Fruit fly (Drosophila melanogaster) whole organism, wandering third instar larva: ENCODE data around the gene CG3961.

ENCODE experiments used
- Abd-B ChIP-seq: fragments of >200 bp; optimal IDR thresholded peaks from 2 replicates; lab custom pipeline; 2017; ENCODE audit warnings: missing biosample characterization, missing genetic modification characterization
- CG9705 ChIP-seq: fragments of 200-800 bp; sonication (Bioruptor generic); optimal IDR thresholded peaks from 2 replicates; lab custom pipeline; 2018; ENCODE audit warnings: missing biosample characterization, mild to moderate bottlenecking, missing genetic modification characterization
- CrebA ChIP-seq: fragments of 200-800 bp; sonication (Bioruptor generic); optimal IDR thresholded peaks from 2 replicates; lab custom pipeline; 2016; ENCODE audit warnings: missing biosample characterization, mild to moderate bottlenecking, missing genetic modification characterization, borderline replicate concordance
- Dfd ChIP-seq: fragments of >200 bp; optimal IDR thresholded peaks from 2 replicates; lab custom pipeline; 2017; ENCODE audit warnings: missing biosample characterization, missing genetic modification characterization
- Dif ChIP-seq: fragments of 200-275, 200-300 bp; sonication (Bioruptor generic); optimal IDR thresholded peaks from 2 replicates; lab custom pipeline; 2018; ENCODE audit warnings: missing biosample characterization, missing genetic modification characterization; ENCODE audit not compliant: partially characterized antibody
- GATAd ChIP-seq: sonication (Bioruptor generic); optimal IDR thresholded peaks from 2 replicates; lab custom pipeline; 2016; ENCODE audit warnings: missing biosample characterization, missing genetic modification characterization
- HLH106 ChIP-seq: fragments of 200-800 bp; optimal IDR thresholded peaks from 3 replicates; lab custom pipeline; 2019; ENCODE audit warnings: missing biosample characterization, mild to moderate bottlenecking, missing genetic modification characterization, moderate library complexity
- Hnf4 ChIP-seq: fragments of 200-800 bp; sonication (Bioruptor generic); optimal IDR thresholded peaks from 2 replicates; lab custom pipeline; 2016; ENCODE audit warnings: missing biosample characterization, mild to moderate bottlenecking, missing genetic modification characterization
- Hr83 ChIP-seq: fragments of 200-300 bp; sonication (Bioruptor generic); optimal IDR thresholded peaks from 2 replicates; lab custom pipeline; 2016; ENCODE audit warnings: missing biosample characterization, mild to moderate bottlenecking, missing genetic modification characterization, moderate library complexity; ENCODE audit not compliant: poor library complexity, severe bottlenecking
- Jra ChIP-seq: sonication (Bioruptor generic); optimal IDR thresholded peaks from 2 replicates; lab custom pipeline; 2016; ENCODE audit warnings: missing biosample characterization, missing genetic modification characterization
- Mio ChIP-seq: sonication (Bioruptor generic); optimal IDR thresholded peaks from 2 replicates; lab custom pipeline; 2016; ENCODE audit warnings: missing biosample characterization, missing genetic modification characterization
- Myc ChIP-seq: fragments of >200 bp; optimal IDR thresholded peaks from 2 replicates; lab custom pipeline; 2017
- N ChIP-seq: fragments of >200 bp; optimal IDR thresholded peaks from 2 replicates; lab custom pipeline; 2018; ENCODE audit warnings: missing biosample characterization, missing external identifiers, missing genetic modification characterization
- OdsH ChIP-seq: fragments of 200-800 bp; sonication (Bioruptor generic); optimal IDR thresholded peaks from 2 replicates; lab custom pipeline; 2016; ENCODE audit warnings: missing biosample characterization, mild to moderate bottlenecking, missing genetic modification characterization
- Rel ChIP-seq, 2 experiments: fragments of 200-800 bp; sonication (Bioruptor generic) in 1 of 2; optimal IDR thresholded peaks; 2 replicates in 1 of 2; 3 replicates in 1 of 2; lab custom pipeline; 2016 to 2019; ENCODE audit warnings: mild to moderate bottlenecking in 2 of 2, missing biosample characterization in 2 of 2, missing genetic modification characterization in 2 of 2, moderate library complexity in 1 of 2
- Sp1 ChIP-seq: fragments of 200-800 bp; sonication (Bioruptor generic); optimal IDR thresholded peaks from 3 replicates; lab custom pipeline; 2019; ENCODE audit warnings: missing biosample characterization, mild to moderate bottlenecking, missing genetic modification characterization, moderate library complexity
- Vsx2 ChIP-seq: fragments of 200-300, 225-300 bp; sonication (Bioruptor generic); optimal IDR thresholded peaks from 2 replicates; lab custom pipeline; 2018; ENCODE audit warnings: missing biosample characterization, missing genetic modification characterization; ENCODE audit not compliant: partially characterized antibody
- br ChIP-seq: fragments of 200-800 bp; sonication (Bioruptor generic); optimal IDR thresholded peaks from 2 replicates; lab custom pipeline; 2016; ENCODE audit warnings: missing biosample characterization, missing genetic modification characterization
- brk ChIP-seq: fragments of 200-800 bp; sonication (Bioruptor generic); optimal IDR thresholded peaks from 2 replicates; lab custom pipeline; 2016; ENCODE audit warnings: missing biosample characterization, mild to moderate bottlenecking, missing genetic modification characterization
- dl ChIP-seq, 2 experiments: fragments of 175-275, 200-275 bp in 1 of 2; fragments of 200-275 bp in 1 of 2; sonication (Bioruptor generic); optimal IDR thresholded peaks; lab custom pipeline; 2018; ENCODE audit warnings: mild to moderate bottlenecking in 2 of 2, missing biosample characterization in 2 of 2, missing genetic modification characterization in 2 of 2, moderate library complexity in 2 of 2; ENCODE audit not compliant: partially characterized antibody in 2 of 2, insufficient read depth in 1 of 2
- dmrt93B ChIP-seq: fragments of 200-800 bp; sonication (Bioruptor generic); optimal IDR thresholded peaks from 2 replicates; lab custom pipeline; 2018; ENCODE audit warnings: missing biosample characterization, mild to moderate bottlenecking, missing genetic modification characterization
- dsf ChIP-seq: sonication (Bioruptor generic); optimal IDR thresholded peaks from 2 replicates; lab custom pipeline; 2016; ENCODE audit warnings: missing biosample characterization, missing genetic modification characterization, borderline replicate concordance
- ey ChIP-seq: fragments of 200-800 bp; sonication (Bioruptor generic); optimal IDR thresholded peaks from 2 replicates; lab custom pipeline; 2016; ENCODE audit warnings: missing biosample characterization, missing genetic modification characterization
- foxo ChIP-seq, 2 experiments: fragments of 200-800 bp; sonication (Bioruptor generic); optimal IDR thresholded peaks; 2 replicates in 1 of 2; 3 replicates in 1 of 2; lab custom pipeline; 2016 to 2017; ENCODE audit warnings: missing biosample characterization in 2 of 2, missing genetic modification characterization in 2 of 2
- fru ChIP-seq: fragments of 200-800 bp; sonication (Bioruptor generic); optimal IDR thresholded peaks from 3 replicates; lab custom pipeline; 2016; ENCODE audit warnings: missing biosample characterization, mild to moderate bottlenecking, missing genetic modification characterization
- h ChIP-seq: fragments of 200-800 bp; sonication (Bioruptor generic); optimal IDR thresholded peaks from 3 replicates; lab custom pipeline; 2016; ENCODE audit warnings: missing biosample characterization, mild to moderate bottlenecking, missing genetic modification characterization
- jim ChIP-seq: fragments of 175-275, 200-325 bp; sonication (Bioruptor generic); optimal IDR thresholded peaks from 2 replicates; lab custom pipeline; 2016; ENCODE audit warnings: missing biosample characterization, mild to moderate bottlenecking, missing genetic modification characterization
- lola ChIP-seq: fragments of >200 bp; optimal IDR thresholded peaks from 2 replicates; lab custom pipeline; 2017; ENCODE audit warnings: missing biosample characterization, missing genetic modification characterization
- pan ChIP-seq: fragments of >200 bp; optimal IDR thresholded peaks from 2 replicates; lab custom pipeline; 2017
- sage ChIP-seq: fragments of 200-800 bp; sonication (Bioruptor generic); optimal IDR thresholded peaks from 2 replicates; lab custom pipeline; 2016; ENCODE audit warnings: missing biosample characterization, mild to moderate bottlenecking, missing genetic modification characterization
- sv ChIP-seq: fragments of 200-800 bp; sonication (Bioruptor generic); optimal IDR thresholded peaks from 3 replicates; lab custom pipeline; 2016; ENCODE audit warnings: missing biosample characterization, missing genetic modification characterization
- tai ChIP-seq: sonication (Bioruptor generic); optimal IDR thresholded peaks from 2 replicates; lab custom pipeline; 2016; ENCODE audit warnings: missing biosample characterization, missing genetic modification characterization
- woc ChIP-seq: sonication (Bioruptor generic); optimal IDR thresholded peaks from 2 replicates; lab custom pipeline; 2016; ENCODE audit warnings: missing biosample characterization, mild to moderate bottlenecking, missing genetic modification characterization

Gene CG3961

dm6 chr3L:18846233-18846271 is 44.2 kb downstream of the CG3961 start, which contains the start of gene Indy:
Gene Indy (minus strand): TSS chr3L:18846267.
- no peak for TF ChIP-seq lola (GFP tag; lab: Kevin White, UChicago)
- no peak for TF ChIP-seq Jra
- no peak for TF ChIP-seq fru (GFP tag; lab: Kevin White, UChicago)
- no peak for TF ChIP-seq CG9705 (GFP tag; lab: Kevin White, UChicago)
- TF ChIP-seq Hr83 (GFP tag; lab: Kevin White, UChicago), result no peak
- no peak for TF ChIP-seq jim (GFP tag; lab: Kevin White, UChicago)
- TF ChIP-seq HLH106 (tag; lab: Kevin White, UChicago), result no peak
- no peak for TF ChIP-seq sv
- TF ChIP-seq GATAd (GFP tag; lab: Kevin White, UChicago), result no peak
- TF ChIP-seq CrebA (GFP tag; lab: Kevin White, UChicago), result no peak
- no peak for TF ChIP-seq dl (GFP tag; optimal IDR thresholded peaks at IDR 0.05; lab: Kevin White, UChicago; ENCODE audit: insufficient read depth in 1 of 2, partially characterized antibody in 2 of 2)
- no peak for TF ChIP-seq br (GFP tag; lab: Kevin White, UChicago)
- TF ChIP-seq brk (GFP tag; lab: Kevin White, UChicago), result no peak
- no peak for TF ChIP-seq Abd-B
- no peak for TF ChIP-seq OdsH (GFP tag; lab: Kevin White, UChicago)
- TF ChIP-seq Sp1 (GFP tag; lab: Kevin White, UChicago), result no peak

- TF ChIP-seq Sp1 (GFP tag; lab: Kevin White, UChicago) (no peak), Mio (GFP tag; lab: Kevin White, UChicago) (no peak), sv (no peak), pan (peak; percentile 8), CrebA (GFP tag; lab: Kevin White, UChicago) (no peak)
These were observed 44.5 kb downstream of the CG3961 start for dm6 chr3L:18845833-18846232.

- TF ChIP-seq dl (GFP tag; optimal IDR thresholded peaks at IDR 0.05; lab: Kevin White, UChicago; ENCODE audit: insufficient read depth in 1 of 2, partially characterized antibody in 2 of 2) (no peak), br (GFP tag; lab: Kevin White, UChicago) (no peak), Myc (lab: Kevin White, UChicago) (no peak), Dfd (no peak), sage (no peak), ey (GFP tag; lab: Kevin White, UChicago) (no peak), foxo (GFP tag; optimal IDR thresholded peaks at IDR 0.05; lab: Kevin White, UChicago) (no peak), Hnf4 (GFP tag; lab: Kevin White, UChicago) (no peak), dsf (GFP tag; lab: Kevin White, UChicago) (no peak)
- TF ChIP-seq, all 38 proteins: peak for 0
These were observed 48.0 kb downstream of the CG3961 start for dm6 chr3L:18842236-18842635.

- no peak for TF ChIP-seq jim (GFP tag; lab: Kevin White, UChicago)
- no peak for TF ChIP-seq ey (GFP tag; lab: Kevin White, UChicago)
- no peak for TF ChIP-seq lola (GFP tag; lab: Kevin White, UChicago)
- no peak for TF ChIP-seq br (GFP tag; lab: Kevin White, UChicago)
- TF ChIP-seq pan, result no peak
- no peak for TF ChIP-seq Mio (GFP tag; lab: Kevin White, UChicago)
- no peak for TF ChIP-seq Dfd
- TF ChIP-seq Hnf4 (GFP tag; lab: Kevin White, UChicago), result no peak
- no peak for TF ChIP-seq Vsx2 (GFP tag; lab: Kevin White, UChicago)
These were observed 49.0 kb downstream of the CG3961 start for dm6 chr3L:18841269-18841668.

dm6 chr3L:18840370-18841007 is 49.8 kb downstream of the CG3961 start:
- TF ChIP-seq lola (GFP tag; lab: Kevin White, UChicago) (no peak), HLH106 (tag; lab: Kevin White, UChicago) (peak; percentile 14), Dif (GFP tag; lab: Kevin White, UChicago) (peak; percentile 71), dsf (GFP tag; lab: Kevin White, UChicago) (no peak), woc (GFP tag; lab: Kevin White, UChicago) (peak; percentile 61), br (GFP tag; lab: Kevin White, UChicago) (peak; percentile 5), tai (GFP tag; lab: Kevin White, UChicago) (peak; percentile 7), foxo (GFP tag; optimal IDR thresholded peaks at IDR 0.05; lab: Kevin White, UChicago) (peak in 1 of 2 experiments; percentile 18), Hnf4 (GFP tag; lab: Kevin White, UChicago) (peak; percentile 24), CrebA (GFP tag; lab: Kevin White, UChicago) (no peak), dmrt93B (no peak), fru (GFP tag; lab: Kevin White, UChicago) (peak; percentile 43), Jra (no peak), ey (GFP tag; lab: Kevin White, UChicago) (peak; percentile 40), Rel (GFP tag; optimal IDR thresholded peaks at IDR 0.05; lab: Kevin White, UChicago) (no peak), Rel (tag; optimal IDR thresholded peaks at IDR 0.05; lab: Kevin White, UChicago) (peak; percentile 43), Hr83 (GFP tag; lab: Kevin White, UChicago) (peak; percentile 83), h (peak; percentile 35), N (GFP tag; lab: Kevin White, UChicago) (peak; percentile 56)
